Fruit fly (Drosophila melanogaster): ENCODE results near the gene sba.

sba gene

DNA sequence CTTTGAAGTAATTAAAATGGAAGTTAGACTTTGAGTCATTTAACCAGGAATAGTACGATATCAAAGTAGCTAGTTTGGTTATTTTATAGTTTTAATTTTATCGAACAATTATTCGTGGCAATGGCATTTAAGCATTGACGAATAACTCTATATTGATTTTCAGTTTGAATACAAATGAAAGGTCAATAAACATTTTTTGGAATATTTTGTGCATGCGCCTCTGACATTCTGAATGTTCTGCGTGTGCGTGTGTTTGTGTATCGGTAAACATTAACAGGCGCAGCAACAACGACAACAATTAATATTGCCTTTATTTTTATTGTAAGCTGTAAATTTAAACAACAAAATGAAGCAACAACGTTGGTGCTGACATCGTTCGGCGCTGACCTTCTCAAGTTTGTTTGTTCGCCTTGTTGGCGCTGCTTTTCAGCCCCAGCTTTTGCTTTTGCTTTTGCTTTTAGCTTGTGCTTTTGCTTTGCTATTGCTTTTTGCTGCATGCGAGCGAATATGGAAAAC is 13.4 kb downstream of the sba start (continued):
- TF ChIP-seq klu (GFP tag; IDR thresholded peaks at IDR 0.05) (no peak), ac (GFP tag; optimal IDR thresholded peaks at IDR 0.05) (no peak), CG1792 (GFP tag; optimal IDR thresholded peaks at IDR 0.05) (peak; percentile 27), Ptx1 (GFP tag; IDR thresholded peaks at IDR 0.05) (0 out of 2 replicates have a peak, but pooled peaks have one; percentile 15), Spps (tag; optimal IDR thresholded peaks at IDR 0.05) (no peak), CG17328 (GFP tag; IDR thresholded peaks at IDR 0.05) (0 out of 2 replicates have a peak, but pooled peaks have one; percentile 25), bab2 (GFP tag; optimal IDR thresholded peaks at IDR 0.05) (peak; percentile 18), chinmo (GFP tag; IDR thresholded peaks at IDR 0.05; ENCODE audit: partially characterized antibody) (peak; percentile 96), seq (GFP tag; IDR thresholded peaks at IDR 0.05) (peak; percentile 78), cad (GFP tag; optimal IDR thresholded peaks at IDR 0.05) (no peak), CG11723 (GFP tag; optimal IDR thresholded peaks at IDR 0.05) (peak; percentile 39), HmgZ (tag; optimal IDR thresholded peaks at IDR 0.05) (peak; percentile 8), abd-A (tag; optimal IDR thresholded peaks at IDR 0.05) (peak; percentile 45), oc (tag; optimal IDR thresholded peaks at IDR 0.05) (peak; percentile 25), ftz-f1 (GFP tag; optimal IDR thresholded peaks at IDR 0.05) (peak; percentile 61), Blimp-1 (GFP tag; optimal IDR thresholded peaks at IDR 0.05) (peak; percentile 47), dmrt99B (tag; optimal IDR thresholded peaks at IDR 0.05) (peak; percentile 56), ara (GFP tag; IDR thresholded peaks at IDR 0.05) (peak; percentile 11; the same call in 1 of the 2 replicates), hkb (optimal IDR thresholded peaks at IDR 0.05) (no peak), hkb (GFP tag; IDR thresholded peaks at IDR 0.05) (peak; percentile 19; the same call in 1 of the 2 replicates), nau (GFP tag; optimal IDR thresholded peaks at IDR 0.05) (peak; percentile 80), ash1 (GFP tag; optimal IDR thresholded peaks at IDR 0.05) (no peak), CHES-1-like (GFP tag; optimal IDR thresholded peaks at IDR 0.05) (peak; percentile 9), otp (GFP tag; IDR thresholded peaks at IDR 0.05) (0 out of 3 replicates have a peak, but pooled peaks have one; percentile 13), CG6791 (GFP tag; IDR thresholded peaks at IDR 0.05; ENCODE audit: partially characterized antibody) (no peak), Awh (GFP tag; IDR thresholded peaks at IDR 0.05) (peak; percentile 49; the same call in 1 of the 2 replicates), CG4820 (GFP tag; optimal IDR thresholded peaks at IDR 0.05) (peak; percentile 25), CG1529 (GFP tag; optimal IDR thresholded peaks at IDR 0.05) (peak; percentile 34), CG14710 (tag; optimal IDR thresholded peaks at IDR 0.05) (peak; percentile 16), caup (GFP tag; optimal IDR thresholded peaks at IDR 0.05; ENCODE audit: severe bottlenecking) (peak; percentile 19), tap (tag; optimal IDR thresholded peaks at IDR 0.05) (peak; percentile 21), CG14667 (GFP tag; IDR thresholded peaks at IDR 0.05) (no peak), Meics (GFP tag; optimal IDR thresholded peaks at IDR 0.05) (peak; percentile 6), CrebB (tag; optimal IDR thresholded peaks at IDR 0.05) (peak; percentile 66)

DNA sequence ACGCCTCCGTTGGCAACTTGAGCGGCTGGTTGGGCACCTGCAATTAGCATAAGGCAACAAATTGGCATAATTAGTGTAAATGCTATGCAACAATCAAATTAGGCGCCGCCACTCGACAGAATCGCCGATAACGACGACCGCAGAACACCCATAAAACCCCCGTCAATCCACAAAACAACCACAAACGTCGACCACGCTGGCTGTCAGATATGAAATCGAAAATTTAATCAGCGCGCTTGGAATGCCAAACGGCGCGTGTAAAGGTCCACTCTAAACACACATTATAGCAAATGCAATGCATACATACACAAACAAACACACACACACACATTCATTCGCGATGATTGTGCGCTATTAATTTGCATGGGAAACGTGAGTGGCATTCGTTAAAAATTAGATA is 19.3 kb downstream of the sba start:
- TF ChIP-seq mirr (GFP tag; optimal IDR thresholded peaks at IDR 0.05) (no peak), Sin3A (optimal IDR thresholded peaks at IDR 0.05) (no peak), chinmo (GFP tag; IDR thresholded peaks at IDR 0.05; ENCODE audit: partially characterized antibody) (0 out of 4 replicates have a peak, but pooled peaks have one; percentile 68)

DNA sequence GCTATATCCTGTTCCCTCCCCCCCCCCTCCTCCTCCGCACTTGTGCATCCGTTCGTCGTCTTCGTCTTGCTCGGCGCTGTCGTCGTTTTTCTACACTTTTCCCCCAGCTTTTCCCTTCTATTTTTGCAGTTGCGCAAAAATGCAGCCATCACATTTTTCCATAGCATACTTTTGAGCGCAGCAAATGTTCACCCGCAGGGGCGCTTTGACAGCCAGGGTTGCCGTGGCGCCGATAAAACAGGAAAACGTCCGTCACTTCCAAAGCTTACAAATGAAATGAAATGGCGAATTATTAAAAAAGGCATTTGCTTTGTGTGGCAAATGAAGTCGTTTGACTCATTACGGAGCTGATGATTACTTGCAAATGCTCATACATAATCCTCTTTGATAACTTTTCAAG is 20.2 kb downstream of the sba start:
- TF ChIP-seq CTCF (GFP tag; optimal IDR thresholded peaks at IDR 0.05) (peak; percentile 60), CG13894 (tag; optimal IDR thresholded peaks at IDR 0.05) (no peak), CG2116 (GFP tag; optimal IDR thresholded peaks at IDR 0.05) (peak; percentile 91), CG10543 (GFP tag; optimal IDR thresholded peaks at IDR 0.05) (no peak), ftz-f1 (GFP tag; optimal IDR thresholded peaks at IDR 0.05) (no peak), mirr (GFP tag; optimal IDR thresholded peaks at IDR 0.05) (no peak), CG2875 (GFP tag; optimal IDR thresholded peaks at IDR 0.05) (no peak), CG3726 (GFP tag; IDR thresholded peaks at IDR 0.05) (no peak), en (GFP tag; optimal IDR thresholded peaks at IDR 0.05) (no peak), vvl (GFP tag; IDR thresholded peaks at IDR 0.05) (0 out of 2 replicates have a peak, but pooled peaks have one; percentile 16), pzg (GFP tag; optimal IDR thresholded peaks at IDR 0.05) (no peak), Med (GFP tag) (peak; percentile 34), stwl (tag; optimal IDR thresholded peaks at IDR 0.05) (peak; percentile 81), CG12155 (GFP tag; optimal IDR thresholded peaks at IDR 0.05) (no peak), slp2 (GFP tag; optimal IDR thresholded peaks at IDR 0.05) (no peak), MTF-1 (GFP tag; optimal IDR thresholded peaks at IDR 0.05; ENCODE audit: borderline replicate concordance) (no peak)

All from whole organism, embryonic.